Worm (Caenorhabditis elegans) whole organism, L3 larva: ENCODE data around the gene ppat-1.

Experiments
- ceh-16 ChIP-seq: sonication (generic microtip); optimal IDR thresholded peaks from 2 replicates; lab custom pipeline; 2017; ENCODE audit warnings: missing biosample characterization, missing genetic modification characterization
- lin-15B ChIP-seq: fragments of 150-350 bp; optimal IDR thresholded peaks from 2 replicates; lab custom pipeline; 2014; ENCODE audit warnings: missing biosample characterization, missing genetic modification characterization
- nfya-1 ChIP-seq: sonication (generic microtip); optimal IDR thresholded peaks from 2 replicates; lab custom pipeline; 2017; ENCODE audit warnings: missing genetic modification characterization, mild to moderate bottlenecking, missing compliant biosample characterization, antibody characterized with exemption, moderate library complexity; ENCODE audit not compliant: insufficient read depth

ce11 chrIII:4665272-4665671, 23.8 kb upstream of the ppat-1 start, which contains the start of gene T23F11.4:
- TF ChIP-seq ceh-16 (no peak), nfya-1 (tag; lab: Kevin White, UChicago) (no peak), lin-15B (no peak)
